Fruit fly (Drosophila melanogaster) whole organism: ENCODE data around the gene CG31313.

Experiments
- CG8478 ChIP-seq: fragments of >200 bp; optimal IDR thresholded peaks from 2 replicates; lab custom pipeline; 2018; ENCODE audit warnings: inconsistent platforms
- Dll ChIP-seq: fragments of >200 bp; optimal IDR thresholded peaks from 2 replicates; lab custom pipeline; 2017
- psq ChIP-seq: fragments of >200 bp; optimal IDR thresholded peaks from 2 replicates; lab custom pipeline; 2017
- usp ChIP-seq: fragments of >200 bp; optimal IDR thresholded peaks from 2 replicates; lab custom pipeline; 2017; ENCODE audit warnings: missing biosample characterization, missing genetic modification characterization, mixed read lengths

- TF ChIP-seq psq (lab: Kevin White, UChicago): no peak
- no peak for TF ChIP-seq Dll
- no peak for TF ChIP-seq usp (GFP tag; lab: Kevin White, UChicago)
- no peak for TF ChIP-seq CG8478 (lab: Kevin White, UChicago)
These were observed 9.5 kb downstream of the CG31313 start, which contains the start of gene Pde6 for dm6 chr3R:14557480-14558354.
